Worm (Caenorhabditis elegans) whole organism, mixed stage, embryonic: ENCODE data around the gene srt-64.

ENCODE experiments used
- blmp-1 ChIP-seq: fragments of 150-350 bp; optimal IDR thresholded peaks from 2 replicates; lab custom pipeline; 2014; ENCODE audit warnings: missing biosample characterization, missing genetic modification characterization
- ceh-83 ChIP-seq: fragments of 200-800 bp; sonication (Bioruptor generic); optimal IDR thresholded peaks from 2 replicates; lab custom pipeline; 2018; ENCODE audit warnings: mild to moderate bottlenecking, missing genetic modification characterization, missing compliant biosample characterization
- elt-3 ChIP-seq: fragments of 150-350 bp; optimal IDR thresholded peaks from 2 replicates; lab custom pipeline; 2014; ENCODE audit warnings: missing biosample characterization, missing genetic modification characterization
- lin-13 ChIP-seq: fragments of 150-350 bp; optimal IDR thresholded peaks from 2 replicates; lab custom pipeline; 2014; ENCODE audit warnings: missing biosample characterization, missing genetic modification characterization
- nhr-12 ChIP-seq: fragments of 150-350 bp; optimal IDR thresholded peaks from 2 replicates; lab custom pipeline; 2014; ENCODE audit warnings: missing biosample characterization, missing genetic modification characterization
- nhr-2 ChIP-seq: fragments of 150-350 bp; optimal IDR thresholded peaks from 2 replicates; lab custom pipeline; 2014; ENCODE audit warnings: missing biosample characterization, missing genetic modification characterization
- pha-4 ChIP-seq: fragments of 150-350 bp; optimal IDR thresholded peaks from 2 replicates; lab custom pipeline; 2018; ENCODE audit warnings: missing biosample characterization, missing genetic modification reagents, missing genetic modification characterization

DNA sequence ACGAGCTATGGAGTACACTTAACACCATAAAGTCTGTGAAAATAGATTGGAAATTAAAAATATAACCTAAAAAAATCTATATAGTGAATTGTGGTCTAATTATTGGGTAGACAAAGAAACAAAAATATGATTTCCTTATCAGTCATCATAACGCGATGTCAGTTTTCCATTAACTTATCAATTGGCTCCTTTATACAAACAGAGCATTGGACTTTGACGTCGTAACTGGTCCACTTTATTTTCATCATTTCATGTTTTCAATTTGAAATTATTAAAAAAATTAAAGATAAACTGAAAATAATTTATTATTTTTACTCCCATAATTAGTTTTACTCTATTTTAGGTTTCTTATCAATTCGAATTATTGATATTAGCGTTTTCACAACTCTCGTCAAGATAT is 8.6 kb upstream of the srt-64 start:
- TF ChIP-seq pha-4 (tag; lab: Kevin White, UChicago): no peak
- no peak for TF ChIP-seq nhr-2 (tag; lab: Kevin White, UChicago)
- TF ChIP-seq lin-13 (tag; lab: Kevin White, UChicago): no peak
- no peak for TF ChIP-seq nhr-12 (tag; lab: Kevin White, UChicago)
- no peak for TF ChIP-seq ceh-83 (GFP tag; lab: Kevin White, UChicago)
- no peak for TF ChIP-seq elt-3
- no peak for TF ChIP-seq blmp-1 (tag; lab: Kevin White, UChicago)
